Fruit fly (Drosophila melanogaster) whole organism, embryonic: ENCODE results near the gene Pxn.

Source experiments
- Abd-B ChIP-seq: fragments of 200-800 bp; sonication (Bioruptor generic); optimal IDR thresholded peaks from 2 replicates; lab custom pipeline; 2018; ENCODE audit warnings: missing biosample characterization, mild to moderate bottlenecking, missing genetic modification characterization, moderate library complexity
- Ada2b ChIP-seq: fragments of 200-800 bp; sonication (Bioruptor generic); IDR thresholded peaks from 2 replicates; pipeline ENCODE4 v1.3.6; 2022; ENCODE audit warnings: missing biosample characterization, missing genetic modification characterization
- Atf3 ChIP-seq: fragments of 200-800 bp; sonication (Bioruptor generic); optimal IDR thresholded peaks from 3 replicates; lab custom pipeline; 2016; ENCODE audit warnings: missing biosample characterization, missing genetic modification characterization
- B-H2 ChIP-seq: fragments of 200-800 bp; sonication (Bioruptor generic); optimal IDR thresholded peaks from 2 replicates; lab custom pipeline; 2018; ENCODE audit warnings: missing biosample characterization, mild to moderate bottlenecking, missing genetic modification characterization
- CG10267 ChIP-seq: fragments of 200-800 bp; sonication (Bioruptor generic); optimal IDR thresholded peaks from 2 replicates; lab custom pipeline; 2018; ENCODE audit warnings: missing biosample characterization, mild to moderate bottlenecking, missing genetic modification characterization, moderate library complexity
- CG11093 ChIP-seq: fragments of 200-800 bp; sonication (Bioruptor generic); IDR thresholded peaks from 3 replicates; pipeline ENCODE4 v1.3.6; 2022; ENCODE audit warnings: missing biosample characterization, missing genetic modification characterization
- CG12219 ChIP-seq: fragments of 200-800 bp; sonication (Bioruptor generic); optimal IDR thresholded peaks from 3 replicates; lab custom pipeline; 2018; ENCODE audit warnings: missing biosample characterization, mild to moderate bottlenecking, missing genetic modification characterization
- CG12236 ChIP-seq: fragments of 200-800 bp; sonication (Bioruptor generic); optimal IDR thresholded peaks from 2 replicates; lab custom pipeline; 2016; ENCODE audit warnings: missing biosample characterization, missing genetic modification characterization
- CG12659 ChIP-seq: fragments of 200-800 bp; sonication (Bioruptor generic); optimal IDR thresholded peaks from 3 replicates; lab custom pipeline; 2017; ENCODE audit warnings: mild to moderate bottlenecking, missing biosample characterization, missing genetic modification reagents, missing genetic modification characterization
- CG14860 ChIP-seq: fragments of 200-800 bp; sonication (Bioruptor generic); IDR thresholded peaks from 3 replicates; pipeline ENCODE4 v1.3.6; 2022; ENCODE audit warnings: missing biosample characterization, missing genetic modification characterization; ENCODE audit not compliant: partially characterized antibody
- CG15011 ChIP-seq: fragments of 200-800 bp; sonication (Bioruptor generic); optimal IDR thresholded peaks from 3 replicates; lab custom pipeline; 2018; ENCODE audit warnings: missing biosample characterization, mild to moderate bottlenecking, missing genetic modification characterization
- CG15269 ChIP-seq: fragments of 200-800 bp; sonication (Bioruptor generic); optimal IDR thresholded peaks from 2 replicates; lab custom pipeline; 2018; ENCODE audit warnings: missing biosample characterization, mild to moderate bottlenecking, missing genetic modification characterization, moderate library complexity
- CG16779 ChIP-seq: fragments of 200-800 bp; sonication (Bioruptor generic); IDR thresholded peaks from 2 replicates; pipeline ENCODE4 v1.3.6; 2022; ENCODE audit warnings: missing biosample characterization, missing genetic modification characterization
- CG17359 ChIP-seq: fragments of 200-800 bp; sonication (Bioruptor generic); optimal IDR thresholded peaks from 3 replicates; lab custom pipeline; 2018; ENCODE audit warnings: missing biosample characterization, mild to moderate bottlenecking, missing genetic modification characterization, moderate library complexity
- CG2678 ChIP-seq: fragments of 200-800 bp; sonication (Bioruptor generic); optimal IDR thresholded peaks from 3 replicates; lab custom pipeline; 2019; ENCODE audit warnings: missing biosample characterization, mild to moderate bottlenecking, missing genetic modification characterization, moderate library complexity
- CG31388 ChIP-seq: fragments of 200-800 bp; sonication (Bioruptor generic); optimal IDR thresholded peaks from 2 replicates; lab custom pipeline; 2016; ENCODE audit warnings: missing biosample characterization, missing genetic modification characterization
- CG31441 ChIP-seq: fragments of 200-800 bp; sonication (Bioruptor generic); IDR thresholded peaks from 2 replicates; pipeline ENCODE4 v1.3.6; 2022; ENCODE audit warnings: missing biosample characterization, missing genetic modification characterization
- CG34376 ChIP-seq: fragments of 200-800 bp; sonication (Bioruptor generic); optimal IDR thresholded peaks from 2 replicates; lab custom pipeline; 2018; ENCODE audit warnings: missing biosample characterization, mild to moderate bottlenecking, missing genetic modification characterization
- CG3838 ChIP-seq: fragments of 200-800 bp; sonication (Bioruptor generic); optimal IDR thresholded peaks from 3 replicates; lab custom pipeline; 2016; ENCODE audit warnings: missing biosample characterization, missing genetic modification characterization
- CG42726 ChIP-seq: fragments of 200-800 bp; sonication (Bioruptor generic); IDR thresholded peaks from 2 replicates; pipeline ENCODE4 v1.3.6; 2022; ENCODE audit warnings: missing biosample characterization, missing genetic modification characterization; ENCODE audit not compliant: partially characterized antibody
- CG4424 ChIP-seq: fragments of 200-800 bp; sonication (Bioruptor generic); optimal IDR thresholded peaks from 3 replicates; lab custom pipeline; 2016; ENCODE audit warnings: missing biosample characterization, missing genetic modification characterization
- CG5953 ChIP-seq: fragments of 200-800 bp; sonication (Bioruptor generic); IDR thresholded peaks from 2 replicates; pipeline ENCODE4 v1.3.6; 2022; ENCODE audit warnings: missing biosample characterization, missing genetic modification characterization
- CG6654 ChIP-seq: fragments of 200-800 bp; sonication (Bioruptor generic); optimal IDR thresholded peaks from 2 replicates; lab custom pipeline; 2017; ENCODE audit warnings: missing biosample characterization, mild to moderate bottlenecking, missing genetic modification characterization
- CG7357 ChIP-seq: fragments of 200-800 bp; sonication (Bioruptor generic); IDR thresholded peaks from 3 replicates; pipeline ENCODE4 v1.3.6; 2022; ENCODE audit warnings: missing biosample characterization, missing genetic modification characterization
- CG9437 ChIP-seq: fragments of 200-800 bp; sonication (Bioruptor generic); optimal IDR thresholded peaks from 2 replicates; lab custom pipeline; 2018; ENCODE audit warnings: missing biosample characterization, mild to moderate bottlenecking, missing genetic modification characterization
- CG9609 ChIP-seq: fragments of 200-800 bp; sonication (Bioruptor generic); optimal IDR thresholded peaks from 3 replicates; lab custom pipeline; 2016; ENCODE audit warnings: missing biosample characterization, missing genetic modification characterization
- CTCF ChIP-seq: fragments of 200-800 bp; sonication (Bioruptor generic); optimal IDR thresholded peaks from 2 replicates; lab custom pipeline; 2017; ENCODE audit warnings: missing biosample characterization, mild to moderate bottlenecking, missing genetic modification characterization, moderate library complexity
- CoRest ChIP-seq: fragments of 200-800 bp; sonication (Bioruptor generic); optimal IDR thresholded peaks from 3 replicates; lab custom pipeline; 2018; ENCODE audit warnings: missing biosample characterization, mild to moderate bottlenecking, missing genetic modification characterization, moderate library complexity
- Doc2 ChIP-seq: fragments of 200-800 bp; sonication (Bioruptor generic); IDR thresholded peaks from 2 replicates; pipeline ENCODE4 v1.3.6; 2022; ENCODE audit warnings: missing biosample characterization, missing genetic modification characterization
- Doc3 ChIP-seq: fragments of 200-800 bp; sonication (Bioruptor generic); IDR thresholded peaks from 3 replicates; pipeline ENCODE4 v1.3.6; 2022; ENCODE audit warnings: missing biosample characterization, missing genetic modification characterization; ENCODE audit not compliant: partially characterized antibody
- Dp ChIP-seq: fragments of 200-800 bp; sonication (Bioruptor generic); optimal IDR thresholded peaks from 2 replicates; lab custom pipeline; 2018; ENCODE audit warnings: missing biosample characterization, mild to moderate bottlenecking, missing genetic modification characterization, moderate library complexity
- E2f1 ChIP-seq: fragments of 200-800 bp; sonication (Bioruptor generic); IDR thresholded peaks from 2 replicates; pipeline ENCODE4 v1.3.6; 2022; ENCODE audit warnings: missing biosample characterization, missing genetic modification characterization
- ERR ChIP-seq: fragments of 200-800 bp; sonication (Bioruptor generic); optimal IDR thresholded peaks from 2 replicates; lab custom pipeline; 2016; ENCODE audit warnings: missing biosample characterization, missing genetic modification characterization
- HmgD ChIP-seq: fragments of 200-800 bp; sonication (Bioruptor generic); optimal IDR thresholded peaks from 3 replicates; lab custom pipeline; 2016; ENCODE audit warnings: missing biosample characterization, missing genetic modification characterization
- Jarid2 ChIP-seq: fragments of 200-800 bp; sonication (Bioruptor generic); optimal IDR thresholded peaks from 3 replicates; lab custom pipeline; 2017; ENCODE audit warnings: mild to moderate bottlenecking, missing biosample characterization, missing genetic modification reagents, missing genetic modification characterization
- MESR4 ChIP-seq: fragments of 200-800 bp; sonication (Bioruptor generic); optimal IDR thresholded peaks from 2 replicates; lab custom pipeline; 2018; ENCODE audit warnings: missing biosample characterization, mild to moderate bottlenecking, missing genetic modification characterization, moderate library complexity
- Mad ChIP-seq: fragments of 200-800 bp; sonication (Bioruptor generic); optimal IDR thresholded peaks from 2 replicates; lab custom pipeline; 2016; ENCODE audit warnings: missing biosample characterization, missing genetic modification characterization
- Mrtf ChIP-seq: fragments of 200-800 bp; sonication (Bioruptor generic); IDR thresholded peaks from 3 replicates; pipeline ENCODE4 v1.3.6; 2022; ENCODE audit warnings: missing biosample characterization, missing genetic modification characterization
- Myb ChIP-seq: fragments of 200-800 bp; sonication (Bioruptor generic); optimal IDR thresholded peaks from 2 replicates; lab custom pipeline; 2016; ENCODE audit warnings: missing biosample characterization, missing genetic modification characterization
- NfI ChIP-seq: fragments of 200-800 bp; sonication (Bioruptor generic); optimal IDR thresholded peaks from 3 replicates; lab custom pipeline; 2018; ENCODE audit warnings: missing biosample characterization, mild to moderate bottlenecking, missing genetic modification characterization, moderate library complexity
- Sry-β ChIP-seq: fragments of 200-800 bp; sonication (Bioruptor generic); optimal IDR thresholded peaks from 2 replicates; lab custom pipeline; 2018; ENCODE audit warnings: missing biosample characterization, mild to moderate bottlenecking, missing genetic modification characterization, moderate library complexity
- YL-1 ChIP-seq: fragments of 200-800 bp; sonication (Bioruptor generic); optimal IDR thresholded peaks from 3 replicates; lab custom pipeline; 2017; ENCODE audit warnings: missing biosample characterization, mild to moderate bottlenecking, missing genetic modification characterization
- cad ChIP-seq: fragments of >200 bp; optimal IDR thresholded peaks from 2 replicates; lab custom pipeline; 2017; ENCODE audit warnings: missing biosample characterization, missing genetic modification characterization
- crol ChIP-seq: fragments of 200-800 bp; sonication (Bioruptor generic); IDR thresholded peaks from 2 replicates; pipeline ENCODE4 v1.3.6; 2022; ENCODE audit warnings: missing biosample characterization, missing genetic modification characterization
- da ChIP-seq: fragments of 200-800 bp; sonication (Bioruptor generic); optimal IDR thresholded peaks from 2 replicates; lab custom pipeline; 2016; ENCODE audit warnings: missing biosample characterization, missing genetic modification characterization
- dati ChIP-seq: fragments of 200-800 bp; sonication (Bioruptor generic); IDR thresholded peaks from 2 replicates; pipeline ENCODE4 v1.3.6; 2022; ENCODE audit warnings: missing biosample characterization, missing genetic modification characterization
- gem ChIP-seq: fragments of 200-800 bp; sonication (Bioruptor generic); optimal IDR thresholded peaks from 2 replicates; lab custom pipeline; 2019; ENCODE audit warnings: missing biosample characterization, mild to moderate bottlenecking, missing genetic modification characterization, moderate library complexity
- hkb ChIP-seq, 2 experiments: fragments of 200-800 bp in 1 of 2; fragments of >200 bp in 1 of 2; sonication (Bioruptor generic) in 1 of 2; IDR thresholded peaks in 1 of 2; optimal IDR thresholded peaks in 1 of 2; 2 replicates each; pipeline versions ENCODE4 v1.3.6 to Lab custom; 2017 to 2022; ENCODE audit warnings: missing biosample characterization in 1 of 2, missing genetic modification characterization in 1 of 2
- lola ChIP-seq, 3 experiments: fragments of >200 bp in 2 of 3; fragments of 200-800 bp in 1 of 3; sonication (Bioruptor generic) in 1 of 3; optimal IDR thresholded peaks; 2 replicates each; lab custom pipeline; 2017 to 2019; ENCODE audit warnings: missing biosample characterization in 3 of 3, missing genetic modification characterization in 3 of 3, mild to moderate bottlenecking in 1 of 3, moderate library complexity in 1 of 3
- rib ChIP-seq: fragments of 200-800 bp; sonication (Bioruptor generic); IDR thresholded peaks from 2 replicates; pipeline ENCODE4 v1.3.6; 2022; ENCODE audit warnings: missing biosample characterization, missing genetic modification characterization
- slbo ChIP-seq: fragments of 200-800 bp; sonication (Bioruptor generic); IDR thresholded peaks from 2 replicates; pipeline ENCODE4 v1.3.6; 2022; ENCODE audit warnings: missing biosample characterization, missing genetic modification characterization
- z ChIP-seq: fragments of 200-800 bp; sonication (Bioruptor generic); IDR thresholded peaks from 3 replicates; pipeline ENCODE4 v1.3.6; 2022; ENCODE audit warnings: missing biosample characterization, missing genetic modification characterization

Gene Pxn

dm6 chr3L:2581857-2582256, 48.0 kb downstream of the Pxn start (continued):
- TF ChIP-seq CG4424 (no peak), dati (GFP tag; lab: Robert Waterston, UW) (no peak), Sry-β (GFP tag; lab: Kevin White, UChicago) (no peak), YL-1 (GFP tag; lab: Kevin White, UChicago) (no peak), gem (tag; lab: Kevin White, UChicago) (peak; percentile 32), CG17359 (tag; lab: Kevin White, UChicago) (peak; percentile 3), Mad (GFP tag; lab: Kevin White, UChicago) (no peak), rib (GFP tag; lab: Robert Waterston, UW) (no peak), hkb (optimal IDR thresholded peaks at IDR 0.05; lab: Kevin White, UChicago) (no peak), hkb (GFP tag; IDR thresholded peaks at IDR 0.05; lab: Robert Waterston, UW) (peak; percentile 14; the same call in 1 of the 2 replicates), CG9609 (GFP tag; lab: Kevin White, UChicago) (no peak), CG2678 (tag; lab: Kevin White, UChicago) (peak; percentile 21), z (GFP tag; lab: Robert Waterston, UW) (no peak), CG14860 (GFP tag; lab: Robert Waterston, UW) (no peak), CG9437 (no peak), CG3838 (GFP tag; lab: Kevin White, UChicago) (no peak), CG12236 (GFP tag; lab: Kevin White, UChicago) (no peak), Mrtf (GFP tag; lab: Robert Waterston, UW) (no peak), CG34376 (GFP tag; lab: Kevin White, UChicago) (no peak), CG10267 (tag; lab: Kevin White, UChicago) (no peak), da (GFP tag; lab: Kevin White, UChicago) (no peak), slbo (GFP tag; lab: Robert Waterston, UW) (peak; percentile 48), Atf3 (GFP tag; lab: Kevin White, UChicago) (no peak), MESR4 (no peak), Abd-B (GFP tag; lab: Kevin White, UChicago) (no peak), CG15011 (GFP tag; lab: Kevin White, UChicago) (no peak), CG16779 (no peak), Jarid2 (GFP tag; lab: Kevin White, UChicago) (no peak), CG6654 (GFP tag; lab: Kevin White, UChicago) (no peak), CG12659 (GFP tag; lab: Kevin White, UChicago) (no peak), HmgD (GFP tag; lab: Kevin White, UChicago) (no peak), CTCF (no peak), Ada2b (GFP tag; lab: Robert Waterston, UW) (peak; percentile 36), E2f1 (GFP tag; lab: Robert Waterston, UW) (peak; percentile 66), Doc2 (GFP tag; lab: Robert Waterston, UW) (no peak), CG12219 (GFP tag; lab: Kevin White, UChicago) (no peak), CG31441 (GFP tag; lab: Robert Waterston, UW) (no peak), Dp (GFP tag; lab: Kevin White, UChicago) (no peak), B-H2 (GFP tag; lab: Kevin White, UChicago) (no peak), CG5953 (GFP tag; lab: Robert Waterston, UW) (no peak), Myb (GFP tag; lab: Kevin White, UChicago) (no peak), lola (GFP tag; optimal IDR thresholded peaks at IDR 0.05; lab: Kevin White, UChicago) (no peak), cad (GFP tag; lab: Kevin White, UChicago) (no peak), NfI (GFP tag; lab: Kevin White, UChicago) (no peak), CG7357 (GFP tag; lab: Robert Waterston, UW) (0 out of 3 replicates have a peak, but pooled peaks have one; percentile 41), CG11093 (GFP tag; lab: Robert Waterston, UW) (no peak), CoRest (tag; lab: Kevin White, UChicago) (peak; percentile 8), ERR (no peak), CG42726 (no peak), crol (GFP tag; lab: Robert Waterston, UW) (no peak), CG15269 (tag; lab: Kevin White, UChicago) (peak; percentile 72), Doc3 (GFP tag; lab: Robert Waterston, UW) (no peak), CG31388 (GFP tag; lab: Kevin White, UChicago) (no peak)
